Fruit fly (Drosophila melanogaster): ENCODE measurements around the gene Acbp1.
A peak's percentile ranks its signal among the peaks of the same experiment; 100 is the strongest.

dm6 chr2L:8198757-8199156 is 36.5 kb upstream of the Acbp1 start, which contains the start of gene PGAP5:
- TF ChIP-seq slou (GFP tag; optimal IDR thresholded peaks at IDR 0.05) (no peak), br (optimal IDR thresholded peaks at IDR 0.05) (no peak), jumu (GFP tag; optimal IDR thresholded peaks at IDR 0.05) (no peak), HLH4C (GFP tag; IDR thresholded peaks at IDR 0.05; ENCODE audit: partially characterized antibody) (peak; percentile 85), Hmr (GFP tag; optimal IDR thresholded peaks at IDR 0.05) (no peak), lola (GFP tag; optimal IDR thresholded peaks at IDR 0.05) (no peak), CTCF (GFP tag; optimal IDR thresholded peaks at IDR 0.05) (no peak), Six4 (GFP tag; optimal IDR thresholded peaks at IDR 0.05) (no peak), H15 (GFP tag; IDR thresholded peaks at IDR 0.05) (no peak), CG43689 (GFP tag; IDR thresholded peaks at IDR 0.05) (no peak), Atf-2 (GFP tag; optimal IDR thresholded peaks at IDR 0.05) (no peak), pb (GFP tag; optimal IDR thresholded peaks at IDR 0.05) (no peak)

All from whole organism, embryonic.